Fruit fly (Drosophila melanogaster) whole organism, embryonic: ENCODE measurements around the gene MED27.

Experiments used
- Asciz ChIP-seq: fragments of 200-800 bp; sonication (Bioruptor generic); optimal IDR thresholded peaks from 2 replicates; lab custom pipeline; 2017; ENCODE audit warnings: missing biosample characterization, mild to moderate bottlenecking, missing genetic modification characterization, missing genetic modification reagents
- BEAF-32 ChIP-seq: fragments of 200-800 bp; sonication (Bioruptor generic); optimal IDR thresholded peaks from 3 replicates; lab custom pipeline; 2017; ENCODE audit warnings: missing biosample characterization, missing genetic modification characterization, mild to moderate bottlenecking, moderate library complexity, missing genetic modification reagents
- CG10274 ChIP-seq: fragments of 200-800 bp; sonication (Bioruptor generic); optimal IDR thresholded peaks from 3 replicates; lab custom pipeline; 2017; ENCODE audit warnings: missing biosample characterization, mild to moderate bottlenecking, missing genetic modification characterization
- CG12155 ChIP-seq: fragments of 200-800 bp; sonication (Bioruptor generic); optimal IDR thresholded peaks from 3 replicates; lab custom pipeline; 2016; ENCODE audit warnings: missing biosample characterization, missing genetic modification characterization
- CG12744 ChIP-seq: fragments of 200-800 bp; sonication (Bioruptor generic); optimal IDR thresholded peaks from 2 replicates; lab custom pipeline; 2016; ENCODE audit warnings: missing biosample characterization, missing genetic modification characterization
- CG1529 ChIP-seq: fragments of 200-800 bp; sonication (Bioruptor generic); optimal IDR thresholded peaks from 3 replicates; lab custom pipeline; 2018; ENCODE audit warnings: missing biosample characterization, missing genetic modification characterization
- CG16863 ChIP-seq: fragments of 200-800 bp; sonication (Bioruptor generic); optimal IDR thresholded peaks from 3 replicates; lab custom pipeline; 2016; ENCODE audit warnings: missing biosample characterization, missing genetic modification characterization
- CG17359 ChIP-seq: fragments of 200-800 bp; sonication (Bioruptor generic); optimal IDR thresholded peaks from 3 replicates; lab custom pipeline; 2018; ENCODE audit warnings: missing biosample characterization, mild to moderate bottlenecking, missing genetic modification characterization, moderate library complexity
- CG30020 ChIP-seq: fragments of 200-800 bp; optimal IDR thresholded peaks from 2 replicates; lab custom pipeline; 2019; ENCODE audit warnings: missing biosample characterization, mild to moderate bottlenecking, missing genetic modification characterization, moderate library complexity
- CG30431 ChIP-seq: fragments of 200-800 bp; sonication (Bioruptor generic); optimal IDR thresholded peaks from 2 replicates; lab custom pipeline; 2017; ENCODE audit warnings: missing biosample characterization, missing genetic modification characterization
- CG33557 ChIP-seq: fragments of 200-800 bp; sonication (Bioruptor generic); optimal IDR thresholded peaks from 2 replicates; lab custom pipeline; 2019; ENCODE audit warnings: missing biosample characterization, mild to moderate bottlenecking, missing genetic modification characterization, moderate library complexity
- CG3407 ChIP-seq: fragments of 200-800 bp; sonication (Bioruptor generic); optimal IDR thresholded peaks from 2 replicates; lab custom pipeline; 2018; ENCODE audit warnings: missing biosample characterization, mild to moderate bottlenecking, missing genetic modification characterization
- CG4328 ChIP-seq: fragments of 200-800 bp; sonication (Bioruptor generic); optimal IDR thresholded peaks from 3 replicates; lab custom pipeline; 2017; ENCODE audit warnings: missing biosample characterization, missing genetic modification reagents, missing genetic modification characterization
- CG6765 ChIP-seq: fragments of 200-800 bp; sonication (Bioruptor generic); optimal IDR thresholded peaks from 3 replicates; lab custom pipeline; 2017; ENCODE audit warnings: missing biosample characterization, mild to moderate bottlenecking, missing genetic modification characterization
- CG7786 ChIP-seq: fragments of 200-800 bp; sonication (Bioruptor generic); optimal IDR thresholded peaks from 2 replicates; lab custom pipeline; 2016; ENCODE audit warnings: missing biosample characterization, missing genetic modification characterization
- CG9215 ChIP-seq: fragments of 200-800 bp; sonication (Bioruptor generic); IDR thresholded peaks from 2 replicates; pipeline ENCODE4 v1.3.6; 2022; ENCODE audit warnings: missing biosample characterization, missing genetic modification characterization
- CG9727 ChIP-seq: fragments of 200-800 bp; sonication (Bioruptor generic); optimal IDR thresholded peaks from 3 replicates; lab custom pipeline; 2017; ENCODE audit warnings: missing biosample characterization, mild to moderate bottlenecking, missing genetic modification characterization
- D ChIP-seq, 2 experiments: fragments of 200-800 bp in 1 of 2; fragments of >200 bp in 1 of 2; sonication (Bioruptor generic) in 1 of 2; optimal IDR thresholded peaks; 2 replicates in 1 of 2; 3 replicates in 1 of 2; lab custom pipeline; 2017; ENCODE audit warnings: mild to moderate bottlenecking in 1 of 2, missing biosample characterization in 1 of 2, missing genetic modification characterization in 1 of 2, missing genetic modification reagents in 1 of 2
- D19A ChIP-seq: fragments of 200-800 bp; optimal IDR thresholded peaks from 3 replicates; lab custom pipeline; 2019; ENCODE audit warnings: missing biosample characterization, mild to moderate bottlenecking, missing genetic modification characterization, moderate library complexity
- H15 ChIP-seq: fragments of 200-800 bp; sonication (Bioruptor generic); IDR thresholded peaks from 3 replicates; pipeline ENCODE4 v1.3.6; 2022; ENCODE audit warnings: missing biosample characterization, missing genetic modification characterization
- HLHmδ ChIP-seq: fragments of 200-800 bp; sonication (Bioruptor generic); optimal IDR thresholded peaks from 2 replicates; lab custom pipeline; 2018; ENCODE audit warnings: missing biosample characterization, mild to moderate bottlenecking, missing genetic modification characterization, moderate library complexity
- Hmr ChIP-seq: fragments of 200-800 bp; sonication (Bioruptor generic); optimal IDR thresholded peaks from 3 replicates; lab custom pipeline; 2017; ENCODE audit warnings: mild to moderate bottlenecking, missing biosample characterization, missing genetic modification reagents, missing genetic modification characterization
- Max ChIP-seq: fragments of 200-800 bp; sonication (Bioruptor generic); optimal IDR thresholded peaks from 2 replicates; lab custom pipeline; 2016; ENCODE audit warnings: missing biosample characterization, mild to moderate bottlenecking, missing genetic modification characterization
- Med ChIP-seq: fragments of 200-800 bp; sonication (Bioruptor generic); peaks from one replicate; lab custom pipeline; 2016; ENCODE audit warnings: missing biosample characterization, missing genetic modification characterization, mild to moderate bottlenecking, inconsistent platforms, moderate library complexity
- Mes4 ChIP-seq: fragments of 200-800 bp; sonication (Bioruptor generic); optimal IDR thresholded peaks from 2 replicates; lab custom pipeline; 2016; ENCODE audit warnings: missing biosample characterization, missing genetic modification characterization
- Mrtf ChIP-seq: fragments of 200-800 bp; sonication (Bioruptor generic); IDR thresholded peaks from 3 replicates; pipeline ENCODE4 v1.3.6; 2022; ENCODE audit warnings: missing biosample characterization, missing genetic modification characterization
- Rfx ChIP-seq: fragments of 200-800 bp; sonication (Bioruptor generic); IDR thresholded peaks from 2 replicates; pipeline ENCODE4 v1.3.6; 2022; ENCODE audit warnings: missing biosample characterization, missing genetic modification characterization
- Sox100B ChIP-seq: fragments of 200-800 bp; sonication (Bioruptor generic); optimal IDR thresholded peaks from 3 replicates; lab custom pipeline; 2018; ENCODE audit warnings: missing biosample characterization, mild to moderate bottlenecking, missing genetic modification characterization
- Stat92E ChIP-seq, 3 experiments: fragments of >200 bp in 2 of 3; fragments of 200-800 bp in 1 of 3; sonication (Bioruptor generic) in 1 of 3; optimal IDR thresholded peaks; 2 replicates each; lab custom pipeline; 2017 to 2019; ENCODE audit warnings: missing biosample characterization in 3 of 3, missing genetic modification characterization in 3 of 3, mild to moderate bottlenecking in 1 of 3, moderate library complexity in 1 of 3
- TFAM ChIP-seq: fragments of 200-800 bp; sonication (Bioruptor generic); optimal IDR thresholded peaks from 2 replicates; lab custom pipeline; 2017; ENCODE audit warnings: missing biosample characterization, missing genetic modification characterization, inconsistent platforms
- ash1 ChIP-seq: fragments of 200-800 bp; sonication (Bioruptor generic); optimal IDR thresholded peaks from 2 replicates; lab custom pipeline; 2018; ENCODE audit warnings: missing biosample characterization, mild to moderate bottlenecking, missing genetic modification characterization
- bab2 ChIP-seq: fragments of 200-800 bp; sonication (Bioruptor generic); optimal IDR thresholded peaks from 2 replicates; lab custom pipeline; 2016; ENCODE audit warnings: missing biosample characterization, missing genetic modification characterization
- chinmo ChIP-seq: fragments of 200-800 bp; sonication (Bioruptor generic); IDR thresholded peaks from 4 replicates; pipeline ENCODE4 v1.3.6; 2022; ENCODE audit warnings: missing biosample characterization, missing genetic modification characterization; ENCODE audit not compliant: partially characterized antibody
- crol ChIP-seq: fragments of 200-800 bp; sonication (Bioruptor generic); IDR thresholded peaks from 2 replicates; pipeline ENCODE4 v1.3.6; 2022; ENCODE audit warnings: missing biosample characterization, missing genetic modification characterization
- ems ChIP-seq: fragments of 200-800 bp; sonication (Bioruptor generic); optimal IDR thresholded peaks from 3 replicates; lab custom pipeline; 2016; ENCODE audit warnings: missing biosample characterization, missing genetic modification characterization
- eyg ChIP-seq: fragments of 200-800 bp; sonication (Bioruptor generic); optimal IDR thresholded peaks from 3 replicates; lab custom pipeline; 2016; ENCODE audit warnings: missing biosample characterization, missing genetic modification characterization
- grn ChIP-seq: fragments of 200-800 bp; sonication (Bioruptor generic); optimal IDR thresholded peaks from 3 replicates; lab custom pipeline; 2017; ENCODE audit warnings: missing biosample characterization, missing genetic modification characterization
- hth ChIP-seq: fragments of >200 bp; optimal IDR thresholded peaks from 2 replicates; lab custom pipeline; 2017; ENCODE audit warnings: inconsistent platforms
- lab ChIP-seq: fragments of 200-800 bp; sonication (Bioruptor generic); optimal IDR thresholded peaks from 3 replicates; lab custom pipeline; 2017; ENCODE audit warnings: missing biosample characterization, missing genetic modification characterization, mild to moderate bottlenecking, moderate library complexity, missing genetic modification reagents
- maf-S ChIP-seq: fragments of 200-800 bp; sonication (Bioruptor generic); optimal IDR thresholded peaks from 2 replicates; lab custom pipeline; 2016; ENCODE audit warnings: missing biosample characterization, missing genetic modification characterization
- onecut ChIP-seq: fragments of 200-800 bp; sonication (Bioruptor generic); IDR thresholded peaks from 2 replicates; pipeline ENCODE4 v1.3.6; 2022; ENCODE audit warnings: missing biosample characterization, missing genetic modification characterization
- schlank ChIP-seq: fragments of 200-800 bp; sonication (Bioruptor generic); optimal IDR thresholded peaks from 2 replicates; lab custom pipeline; 2018; ENCODE audit warnings: missing biosample characterization, mild to moderate bottlenecking, missing genetic modification characterization
- sd ChIP-seq: fragments of 200-800 bp; sonication (Bioruptor generic); optimal IDR thresholded peaks from 3 replicates; lab custom pipeline; 2018; ENCODE audit warnings: missing biosample characterization, mild to moderate bottlenecking, missing genetic modification characterization, moderate library complexity
- sens ChIP-seq: fragments of 200-800 bp; sonication (Bioruptor generic); peaks from one replicate; lab custom pipeline; 2016; ENCODE audit warnings: missing biosample characterization, missing genetic modification characterization
- slou ChIP-seq: fragments of 200-800 bp; sonication (Bioruptor generic); optimal IDR thresholded peaks from 3 replicates; lab custom pipeline; 2016; ENCODE audit warnings: missing biosample characterization, missing genetic modification characterization
- sr ChIP-seq: fragments of 200-800 bp; sonication (Bioruptor generic); IDR thresholded peaks from 3 replicates; pipeline ENCODE4 v1.3.6; 2022; ENCODE audit warnings: missing biosample characterization, missing genetic modification characterization
- trem ChIP-seq: fragments of 200-800 bp; optimal IDR thresholded peaks from 3 replicates; lab custom pipeline; 2019; ENCODE audit warnings: missing biosample characterization, mild to moderate bottlenecking, missing genetic modification characterization, moderate library complexity
- twi ChIP-seq: fragments of 200-800 bp; optimal IDR thresholded peaks from 2 replicates; lab custom pipeline; 2019; ENCODE audit warnings: missing biosample characterization, mild to moderate bottlenecking, missing genetic modification characterization, moderate library complexity
- vnd ChIP-seq: fragments of 200-800 bp; sonication (Bioruptor generic); IDR thresholded peaks from 3 replicates; pipeline ENCODE4 v1.3.6; 2022; ENCODE audit warnings: missing biosample characterization, missing genetic modification characterization; ENCODE audit not compliant: partially characterized antibody

The MED27 gene

dm6 chr3R:5624115-5624878 is 30.6 kb upstream of the MED27 start, which contains the start of the genes Dph4, Spec2 and RpL13A (continued):
- peak; percentile 98 for TF ChIP-seq sens (GFP tag; lab: Kevin White, UChicago)
- TF ChIP-seq eyg (GFP tag; lab: Kevin White, UChicago): peak; percentile 88
- peak; percentile 97 for TF ChIP-seq CG6765 (GFP tag; lab: Kevin White, UChicago)
- TF ChIP-seq Asciz (GFP tag; lab: Kevin White, UChicago): peak; percentile 92
- TF ChIP-seq bab2: peak; percentile 77
- TF ChIP-seq CG16863 (GFP tag; lab: Kevin White, UChicago): peak; percentile 86
- no peak for TF ChIP-seq chinmo (GFP tag; lab: Robert Waterston, UW)
- peak; percentile 98 for TF ChIP-seq lab
- no peak for TF ChIP-seq Rfx (GFP tag; lab: Robert Waterston, UW)
- no peak for TF ChIP-seq sr (GFP tag; lab: Robert Waterston, UW)
- peak; percentile 88 for TF ChIP-seq maf-S (GFP tag; lab: Kevin White, UChicago)
- TF ChIP-seq CG10274 (GFP tag; lab: Kevin White, UChicago): peak; percentile 87
- TF ChIP-seq CG3407 (GFP tag; lab: Kevin White, UChicago): peak; percentile 93
- peak; percentile 92 for TF ChIP-seq Max (GFP tag; lab: Kevin White, UChicago)
- peak; percentile 98 for TF ChIP-seq ash1 (GFP tag; lab: Kevin White, UChicago)
- TF ChIP-seq twi (tag; lab: Kevin White, UChicago): peak; percentile 82
- TF ChIP-seq D (optimal IDR thresholded peaks at IDR 0.05; lab: Kevin White, UChicago): peak; percentile 57
- peak; percentile 89 for TF ChIP-seq D (GFP tag; optimal IDR thresholded peaks at IDR 0.05; lab: Kevin White, UChicago)
- no peak for TF ChIP-seq Mrtf (GFP tag; lab: Robert Waterston, UW)
- peak; percentile 99 for TF ChIP-seq Med
- TF ChIP-seq H15 (GFP tag; lab: Robert Waterston, UW): no peak
- TF ChIP-seq CG12155 (GFP tag; lab: Kevin White, UChicago): peak; percentile 89
- no peak for TF ChIP-seq sd
- TF ChIP-seq CG12744 (GFP tag; lab: Kevin White, UChicago): peak; percentile 93
- peak; percentile 98 for TF ChIP-seq Mes4 (GFP tag; lab: Kevin White, UChicago)
- TF ChIP-seq CG4328 (GFP tag; lab: Kevin White, UChicago): peak; percentile 97
- peak; percentile 61 for TF ChIP-seq D19A
- TF ChIP-seq CG30020 (tag; lab: Kevin White, UChicago): peak; percentile 78
- TF ChIP-seq BEAF-32 (GFP tag; lab: Kevin White, UChicago): peak; percentile 99
- peak; percentile 88 for TF ChIP-seq ems (GFP tag; lab: Kevin White, UChicago)
- TF ChIP-seq hth (lab: Kevin White, UChicago): no peak
- peak; percentile 88 for TF ChIP-seq CG17359
- peak; percentile 98 for TF ChIP-seq Hmr
- TF ChIP-seq HLHmδ (GFP tag; lab: Kevin White, UChicago): peak; percentile 100
- peak; percentile 90 for TF ChIP-seq Sox100B (GFP tag; lab: Kevin White, UChicago)
- TF ChIP-seq onecut (GFP tag; lab: Robert Waterston, UW): peak; percentile 93
- peak; percentile 97 for TF ChIP-seq CG9727 (GFP tag; lab: Kevin White, UChicago)
- TF ChIP-seq schlank: peak; percentile 95
- TF ChIP-seq CG7786 (GFP tag; lab: Kevin White, UChicago): peak; percentile 78
- TF ChIP-seq CG33557: peak; percentile 91
- no peak for TF ChIP-seq CG9215 (GFP tag; lab: Robert Waterston, UW)
- peak; percentile 76 for TF ChIP-seq grn
- no peak for TF ChIP-seq vnd
- peak; percentile 88 for TF ChIP-seq CG1529 (GFP tag; lab: Kevin White, UChicago)
- peak; percentile 88 for TF ChIP-seq slou (GFP tag; lab: Kevin White, UChicago)
- TF ChIP-seq CG30431: peak; percentile 86
- TF ChIP-seq crol (GFP tag; lab: Robert Waterston, UW): no peak
- peak; percentile 94 for TF ChIP-seq trem (tag; lab: Kevin White, UChicago)
- peak in 1 of 3 experiments; percentile 59 for TF ChIP-seq Stat92E (GFP tag; optimal IDR thresholded peaks at IDR 0.05; lab: Kevin White, UChicago)
- TF ChIP-seq TFAM (GFP tag; lab: Kevin White, UChicago): peak; percentile 83
